Worm (Caenorhabditis elegans) whole organism, dauer: ENCODE data around the gene Y116F11A.6.

ENCODE experiments used
- unc-62 ChIP-seq: sonication (generic microtip); optimal IDR thresholded peaks from 2 replicates; lab custom pipeline; 2017; ENCODE audit warnings: missing biosample characterization, missing genetic modification reagents, missing genetic modification characterization

Gene Y116F11A.6

DNA sequence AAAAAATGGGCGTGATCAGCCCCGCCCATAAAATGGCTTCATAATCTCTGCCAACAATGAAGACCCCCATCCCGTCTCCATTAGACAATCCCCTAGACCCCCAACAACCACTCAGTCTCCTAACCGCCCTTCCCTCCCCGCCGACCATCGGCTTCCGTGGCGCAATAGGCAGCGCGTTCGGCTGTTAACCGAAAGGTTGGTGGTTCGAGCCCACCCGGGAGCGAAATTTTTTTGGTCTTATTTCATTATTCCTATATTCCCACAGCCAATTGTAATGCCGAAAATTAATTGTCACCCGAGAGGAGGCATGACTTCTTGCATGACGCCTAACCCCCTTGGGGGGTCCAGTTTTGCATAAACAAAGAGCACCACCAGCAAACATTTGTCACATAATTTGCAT is 3.5 kb downstream of the Y116F11A.6 start:
- no peak for TF ChIP-seq unc-62 (GFP tag; lab: Kevin White, UChicago)

DNA sequence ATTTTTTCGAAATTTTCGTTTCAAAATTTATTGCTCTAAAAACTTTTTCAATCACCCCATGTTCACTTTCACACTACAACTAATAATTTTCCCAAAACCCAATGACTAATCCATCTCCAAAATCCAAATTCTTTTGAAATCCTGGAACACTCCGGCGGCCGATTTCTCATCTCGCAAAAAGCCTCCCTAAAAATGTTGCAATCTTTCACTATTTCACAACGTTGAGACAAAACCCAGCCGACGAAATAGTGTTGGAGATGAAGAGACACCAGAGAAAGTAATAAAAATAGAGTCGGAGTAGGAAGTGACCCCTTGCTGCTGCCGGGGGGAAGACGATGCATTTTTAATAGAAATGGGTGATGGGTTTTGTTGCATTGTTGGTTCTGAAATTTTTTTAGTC is 5.2 kb downstream of the Y116F11A.6 start:
- no peak for TF ChIP-seq unc-62 (GFP tag; lab: Kevin White, UChicago)

DNA sequence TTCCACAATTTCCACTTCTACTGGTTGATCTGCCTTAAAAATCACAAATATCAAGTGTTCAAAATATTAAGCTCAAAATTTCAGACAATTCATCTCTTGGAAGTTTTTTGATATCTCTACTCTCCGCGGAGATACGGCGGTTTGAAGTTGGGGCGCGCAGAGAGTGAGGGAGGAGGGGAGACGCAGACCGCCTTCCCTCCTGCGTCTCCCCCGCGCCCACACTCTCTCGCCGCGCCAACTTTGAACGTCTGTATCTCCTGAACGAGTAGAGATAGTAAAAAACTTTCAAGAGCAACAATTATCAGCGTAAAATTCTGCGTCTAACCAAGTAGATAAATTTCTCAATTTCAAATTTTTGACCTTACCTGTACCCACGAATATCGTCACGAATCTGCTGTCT is 8.6 kb downstream of the Y116F11A.6 start:
- no peak for TF ChIP-seq unc-62 (GFP tag; lab: Kevin White, UChicago)

DNA sequence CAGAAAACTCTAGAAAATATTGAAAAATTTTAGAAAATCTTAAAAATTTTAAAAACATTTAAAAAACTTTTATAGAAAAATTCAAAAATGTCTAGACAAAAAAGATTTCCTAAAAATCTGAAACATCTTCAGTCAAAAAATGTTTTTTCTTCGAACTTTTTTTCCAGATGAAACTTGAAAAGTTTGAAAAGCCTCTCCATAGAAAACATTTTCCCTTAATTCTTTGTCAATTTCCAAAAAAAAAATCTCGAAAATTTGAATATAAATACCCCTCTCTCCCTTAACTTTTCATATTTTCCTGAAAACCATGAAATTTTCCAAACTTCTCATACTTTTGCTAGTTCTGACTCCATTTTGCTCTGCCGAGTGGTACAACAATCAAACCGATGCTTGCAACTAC is 9.4 kb downstream of the Y116F11A.6 start, which contains the start of gene Y116F11A.3:
Gene Y116F11A.3, plus strand, starts transcription at position 301 of the 400 bp plus-strand sequence.
- TF ChIP-seq unc-62 (GFP tag; lab: Kevin White, UChicago), result no peak

ce11 chrV:19730280-19730679 is 10.9 kb downstream of the Y116F11A.6 start, which contains the start of gene Y116F11A.1:
Gene Y116F11A.1 (plus strand): TSS chrV:19730580.
- TF ChIP-seq unc-62 (GFP tag; lab: Kevin White, UChicago), result no peak

DNA sequence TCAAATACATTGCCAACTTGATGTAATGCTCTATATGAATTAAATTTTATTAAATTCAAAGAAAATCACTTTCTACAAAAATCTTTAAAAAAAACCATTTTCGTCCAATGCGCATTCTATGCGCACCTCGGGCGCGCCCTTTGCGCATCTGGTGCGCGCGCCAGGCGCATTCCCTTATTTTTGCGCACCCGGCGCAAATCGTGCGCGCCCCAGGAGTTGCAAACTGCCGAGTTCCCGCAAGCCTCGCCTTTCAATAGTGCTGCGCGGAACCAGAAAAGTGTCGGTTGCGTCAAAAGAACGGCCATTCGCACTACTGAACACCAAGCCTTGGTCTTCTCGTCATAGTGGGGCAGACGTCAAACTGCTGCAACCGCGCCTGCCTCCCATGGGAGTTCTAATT is 14.4 kb downstream of the Y116F11A.6 start:
- TF ChIP-seq unc-62 (GFP tag; lab: Kevin White, UChicago), result no peak

ce11 chrV:19737458-19737857 is 18.1 kb downstream of the Y116F11A.6 start, which contains the start of gene W04E12.7:
Gene W04E12.7 (minus strand): TSS chrV:19737558.
- TF ChIP-seq unc-62 (GFP tag; lab: Kevin White, UChicago), result no peak

- TF ChIP-seq unc-62 (GFP tag; lab: Kevin White, UChicago), result no peak
Measured at ce11 chrV:19738117-19738516, 18.8 kb downstream of the Y116F11A.6 start, which contains the start of gene fbxa-131. Gene fbxa-131 (plus strand): TSS chrV:19738417.

DNA sequence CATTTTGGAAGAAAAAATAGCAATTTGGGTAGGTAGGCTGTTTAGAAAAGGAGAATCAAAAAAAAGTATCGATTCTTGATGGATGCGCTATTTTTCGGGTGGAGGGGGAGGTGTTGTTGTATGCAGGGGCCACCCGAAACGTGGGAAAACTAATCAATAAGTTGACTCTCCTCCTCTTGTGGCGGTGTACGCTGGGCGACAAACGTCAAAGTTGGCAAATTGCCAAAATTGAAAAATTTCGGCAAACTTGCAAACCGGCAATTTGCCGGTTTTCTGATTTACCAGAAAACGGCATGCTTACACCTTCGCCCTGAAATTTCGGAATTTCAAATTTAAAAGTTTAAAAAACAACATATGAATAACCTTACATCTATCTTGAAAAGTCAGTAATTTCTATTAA is 21.7 kb downstream of the Y116F11A.6 start, which contains the start of gene W04E12.2:
Gene W04E12.2, minus strand, starts transcription at position 101 of the 400 bp plus-strand sequence.
- no peak for TF ChIP-seq unc-62 (GFP tag; lab: Kevin White, UChicago)

DNA sequence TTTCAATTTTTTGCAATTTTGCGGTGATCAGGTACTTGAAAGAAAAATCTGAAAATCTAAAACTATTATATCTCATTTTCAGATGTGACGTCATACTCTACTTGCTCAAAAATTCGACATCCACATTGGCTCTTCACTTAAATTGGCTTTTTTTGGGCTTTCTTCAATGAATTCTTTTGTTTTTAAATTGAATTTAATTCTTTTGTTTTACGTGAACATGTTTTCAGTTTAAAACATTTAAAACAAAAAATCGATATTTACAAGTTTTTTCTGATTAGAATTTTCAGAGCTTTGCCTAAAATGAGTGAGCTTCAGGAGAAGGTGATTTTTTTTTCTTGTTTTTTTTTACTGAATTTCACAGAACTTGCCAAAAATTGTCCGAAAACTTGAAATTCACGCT is 22.3 kb downstream of the Y116F11A.6 start, which contains the start of gene W04E12.3:
Gene W04E12.3, plus strand, starts transcription at position 301 of the 400 bp plus-strand sequence.
- no peak for TF ChIP-seq unc-62 (GFP tag; lab: Kevin White, UChicago)

- no peak for TF ChIP-seq unc-62 (GFP tag; lab: Kevin White, UChicago)
Measured at ce11 chrV:19743305-19743704, 24.0 kb downstream of the Y116F11A.6 start, which contains the start of gene W04E12.4. Gene W04E12.4 (plus strand): TSS chrV:19743605.

- TF ChIP-seq unc-62 (GFP tag; lab: Kevin White, UChicago), result no peak
Measured at ce11 chrV:19743794-19744193, 24.4 kb downstream of the Y116F11A.6 start.

DNA sequence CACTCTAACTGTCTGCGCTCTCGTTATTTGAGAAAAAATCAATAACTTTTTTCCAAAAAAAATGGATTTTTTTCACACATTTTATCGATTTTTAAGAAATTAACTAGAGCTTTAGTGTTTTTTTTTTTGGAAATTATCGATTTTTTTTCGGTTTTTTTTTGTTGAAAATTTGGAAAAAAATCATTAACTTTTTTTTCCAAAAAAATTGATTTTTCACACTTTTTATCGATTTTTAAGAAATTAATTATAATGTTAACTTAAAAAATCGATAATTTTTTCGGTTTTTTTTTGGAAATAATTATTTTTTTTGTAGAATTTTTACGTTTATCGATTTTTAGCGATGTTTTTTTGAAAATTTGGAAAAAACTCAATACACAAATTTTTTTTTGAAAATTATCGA is 24.9 kb downstream of the Y116F11A.6 start:
- TF ChIP-seq unc-62 (GFP tag; lab: Kevin White, UChicago), result no peak

ce11 chrV:19745852-19746251 is 26.5 kb downstream of the Y116F11A.6 start, which contains the start of gene W04E12.5:
Gene W04E12.5 (plus strand): TSS chrV:19746152.
- TF ChIP-seq unc-62 (GFP tag; lab: Kevin White, UChicago), result no peak

DNA sequence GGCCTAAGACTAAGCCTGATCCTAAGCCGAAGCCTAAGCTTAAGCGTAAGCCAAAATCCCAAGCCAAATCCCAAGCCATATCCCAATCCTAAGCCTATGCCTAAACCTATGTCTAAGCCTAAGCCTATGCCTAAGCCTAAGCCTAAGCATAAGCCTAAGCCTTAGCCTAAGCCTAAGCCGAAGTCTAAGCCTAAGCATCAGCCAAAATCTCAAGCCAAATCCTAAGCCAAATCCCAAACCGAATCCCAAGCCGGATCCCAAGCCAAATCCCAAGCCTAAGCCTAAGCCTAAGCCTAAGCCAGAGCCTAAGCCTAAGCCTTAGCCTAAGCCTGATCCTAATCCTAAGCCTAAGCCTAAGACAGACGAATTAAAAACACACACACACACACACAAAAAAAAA is 27.8 kb downstream of the Y116F11A.6 start:
- no peak for TF ChIP-seq unc-62 (GFP tag; lab: Kevin White, UChicago)

DNA sequence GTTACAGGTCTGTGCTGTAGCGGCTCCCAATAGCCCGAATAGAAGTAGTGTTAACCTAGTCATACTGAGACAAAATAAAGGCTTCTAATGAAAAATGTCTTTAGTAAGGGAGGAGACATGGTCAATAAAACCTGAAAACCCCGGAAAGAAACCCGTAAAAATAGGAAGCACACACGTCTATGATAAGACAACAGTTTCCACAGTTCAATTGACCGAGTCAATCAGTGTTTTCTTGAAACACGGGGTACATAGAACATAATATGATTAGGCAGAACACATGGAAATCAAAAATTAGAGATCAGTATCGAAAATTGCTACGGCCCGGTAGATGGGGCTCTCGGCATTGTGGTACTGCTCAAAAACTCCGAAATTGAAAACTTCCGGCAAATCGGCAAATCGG is 31.8 kb downstream of the Y116F11A.6 start, which contains the start of gene clec-49:
Gene clec-49, minus strand, starts transcription at position 103 of the 400 bp plus-strand sequence.
- TF ChIP-seq unc-62 (GFP tag; lab: Kevin White, UChicago), result no peak

DNA sequence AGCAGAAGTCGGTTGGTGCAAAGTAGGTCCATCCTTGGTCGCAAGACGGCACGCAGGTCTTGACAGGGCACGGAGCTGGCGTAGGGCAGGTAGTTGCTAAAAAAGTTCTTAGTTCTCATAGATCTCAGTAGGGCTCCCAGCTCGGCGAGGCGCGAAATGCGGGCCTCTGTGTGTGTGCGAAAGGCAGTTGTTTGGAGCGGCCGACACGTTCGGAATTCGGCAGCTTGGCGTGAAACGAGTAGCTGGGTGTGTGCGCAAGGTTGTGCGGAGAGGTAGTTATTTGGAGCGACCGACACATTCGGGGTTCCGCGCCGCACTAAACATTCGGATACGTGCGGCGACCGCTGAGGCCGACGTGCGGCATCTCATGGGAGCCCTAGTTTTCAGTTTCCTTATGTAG is 33.5 kb downstream of the Y116F11A.6 start:
- no peak for TF ChIP-seq unc-62 (GFP tag; lab: Kevin White, UChicago)
